Worm (Caenorhabditis elegans) whole organism, L4 larva: Measurements from ENCODE around the gene cyp-14A3.

Experiments used
- D1046.2 ChIP-seq: fragments of 200-800 bp; sonication (Bioruptor generic); IDR thresholded peaks from 2 replicates; pipeline ENCODE4 v1.3.6; 2022; ENCODE audit warnings: missing genetic modification characterization, missing compliant biosample characterization
- ZK337.2 ChIP-seq: fragments of 200-800 bp; sonication (Bioruptor generic); IDR thresholded peaks from 2 replicates; pipeline ENCODE4 v1.3.6; 2022; ENCODE audit warnings: missing genetic modification reagents, missing genetic modification characterization, missing compliant biosample characterization
- aly-2 ChIP-seq: sonication (generic microtip); optimal IDR thresholded peaks from 2 replicates; lab custom pipeline; 2018; ENCODE audit warnings: missing biosample characterization, missing genetic modification characterization
- ces-1 ChIP-seq: fragments of 150-350 bp; sonication (generic microtip); optimal IDR thresholded peaks from 4 replicates; lab custom pipeline; 2014; ENCODE audit warnings: missing biosample characterization, missing genetic modification reagents, missing genetic modification characterization
- lin-13 ChIP-seq: fragments of 150-350 bp; optimal IDR thresholded peaks from 2 replicates; lab custom pipeline; 2014; ENCODE audit warnings: missing biosample characterization, missing genetic modification reagents, missing genetic modification characterization
- lin-39 ChIP-seq: fragments of 150-350 bp; optimal IDR thresholded peaks from 2 replicates; lab custom pipeline; 2014; ENCODE audit warnings: missing biosample characterization, missing genetic modification reagents, missing genetic modification characterization
- nhr-237 ChIP-seq: sonication (generic microtip); optimal IDR thresholded peaks from 2 replicates; lab custom pipeline; 2017; ENCODE audit warnings: missing biosample characterization, missing genetic modification characterization
- nhr-28 ChIP-seq: fragments of 150-350 bp; optimal IDR thresholded peaks from 2 replicates; lab custom pipeline; 2014; ENCODE audit warnings: missing biosample characterization, missing genetic modification characterization
- nhr-41 ChIP-seq: fragments of 200-800 bp; sonication (Bioruptor generic); IDR thresholded peaks from 2 replicates; pipeline ENCODE4 v1.3.6; 2022; ENCODE audit warnings: missing genetic modification reagents, missing genetic modification characterization, missing compliant biosample characterization
- snpc-4 ChIP-seq: fragments of 150-350 bp; optimal IDR thresholded peaks from 2 replicates; lab custom pipeline; 2014; ENCODE audit warnings: missing biosample characterization, missing genetic modification characterization
- tra-1 ChIP-seq: fragments of 200-800 bp; sonication (Bioruptor generic); IDR thresholded peaks from 2 replicates; pipeline ENCODE4 v1.3.6; 2022; ENCODE audit warnings: missing genetic modification reagents, missing genetic modification characterization, missing compliant biosample characterization
- zfp-3 ChIP-seq: fragments of 200-800 bp; sonication (Bioruptor generic); conservative IDR thresholded peaks from 2 replicates; pipeline ENCODE4 v1.3.6; 2022; ENCODE audit warnings: missing genetic modification reagents, missing genetic modification characterization, missing compliant biosample characterization

- TF ChIP-seq nhr-41 (GFP tag; lab: Robert Waterston, UW) (no peak), lin-13 (GFP tag; lab: Kevin White, UChicago) (no peak), tra-1 (GFP tag; lab: Robert Waterston, UW) (no peak), ces-1 (GFP tag; lab: Kevin White, UChicago) (no peak), nhr-237 (tag; lab: Kevin White, UChicago) (no peak), zfp-3 (GFP tag; lab: Robert Waterston, UW) (no peak), aly-2 (tag; lab: Kevin White, UChicago) (no peak), snpc-4 (tag; lab: Kevin White, UChicago) (no peak), nhr-28 (tag; lab: Kevin White, UChicago) (no peak), ZK337.2 (GFP tag; lab: Robert Waterston, UW) (no peak), lin-39 (no peak), D1046.2 (GFP tag; lab: Robert Waterston, UW) (no peak)
These were observed 36.9 kb downstream of the cyp-14A3 start, which contains the start of gene K08H2.3 for ce11 chrX:13237102-13237501.
